Fruit fly (Drosophila melanogaster) whole organism, embryonic: ENCODE results near the gene CG10651.

Experiments
- B-H1 ChIP-seq: fragments of 200-800 bp; sonication (Bioruptor generic); IDR thresholded peaks from 3 replicates; pipeline ENCODE4 v1.3.6; 2022; ENCODE audit warnings: missing biosample characterization, missing genetic modification characterization
- Blimp-1 ChIP-seq: fragments of 200-800 bp; sonication (Bioruptor generic); optimal IDR thresholded peaks from 3 replicates; lab custom pipeline; 2018; ENCODE audit warnings: missing biosample characterization, missing genetic modification characterization, mild to moderate bottlenecking, moderate library complexity, missing genetic modification reagents
- CG10274 ChIP-seq: fragments of 200-800 bp; sonication (Bioruptor generic); optimal IDR thresholded peaks from 3 replicates; lab custom pipeline; 2017; ENCODE audit warnings: missing biosample characterization, mild to moderate bottlenecking, missing genetic modification characterization
- CG10431 ChIP-seq: fragments of 200-800 bp; sonication (Bioruptor generic); optimal IDR thresholded peaks from 3 replicates; lab custom pipeline; 2018; ENCODE audit warnings: missing biosample characterization, mild to moderate bottlenecking, missing genetic modification characterization
- CG11723 ChIP-seq: fragments of 200-800 bp; sonication (Bioruptor generic); optimal IDR thresholded peaks from 2 replicates; lab custom pipeline; 2017; ENCODE audit warnings: missing biosample characterization, mild to moderate bottlenecking, missing genetic modification characterization
- CG12155 ChIP-seq: fragments of 200-800 bp; sonication (Bioruptor generic); optimal IDR thresholded peaks from 3 replicates; lab custom pipeline; 2016; ENCODE audit warnings: missing biosample characterization, missing genetic modification characterization
- CG12769 ChIP-seq: fragments of 200-800 bp; sonication (Bioruptor generic); optimal IDR thresholded peaks from 2 replicates; lab custom pipeline; 2019; ENCODE audit warnings: missing biosample characterization, mild to moderate bottlenecking, missing genetic modification characterization, moderate library complexity
- CG1602 ChIP-seq: fragments of 200-800 bp; sonication (Bioruptor generic); optimal IDR thresholded peaks from 3 replicates; lab custom pipeline; 2016; ENCODE audit warnings: missing biosample characterization, missing genetic modification characterization
- CG17359 ChIP-seq: fragments of 200-800 bp; sonication (Bioruptor generic); optimal IDR thresholded peaks from 3 replicates; lab custom pipeline; 2018; ENCODE audit warnings: missing biosample characterization, mild to moderate bottlenecking, missing genetic modification characterization, moderate library complexity
- CG17361 ChIP-seq: fragments of 200-800 bp; sonication (Bioruptor generic); IDR thresholded peaks from 3 replicates; pipeline ENCODE4 v1.3.6; 2022; ENCODE audit warnings: missing biosample characterization, missing genetic modification characterization
- CG2889 ChIP-seq: fragments of 200-800 bp; sonication (Bioruptor generic); IDR thresholded peaks from 3 replicates; pipeline ENCODE4 v1.3.6; 2022; ENCODE audit warnings: missing biosample characterization, missing genetic modification characterization
- CG31224 ChIP-seq: fragments of 200-800 bp; sonication (Bioruptor generic); IDR thresholded peaks from 2 replicates; pipeline ENCODE4 v1.3.6; 2022; ENCODE audit warnings: missing biosample characterization, missing genetic modification characterization
- CG4282 ChIP-seq: fragments of 200-800 bp; sonication (Bioruptor generic); optimal IDR thresholded peaks from 2 replicates; lab custom pipeline; 2016; ENCODE audit warnings: missing biosample characterization, missing genetic modification characterization
- CG4707 ChIP-seq: fragments of 200-800 bp; sonication (Bioruptor generic); optimal IDR thresholded peaks from 2 replicates; lab custom pipeline; 2018; ENCODE audit warnings: missing biosample characterization, mild to moderate bottlenecking, missing genetic modification characterization, moderate library complexity
- CG5245 ChIP-seq: fragments of 200-800 bp; sonication (Bioruptor generic); optimal IDR thresholded peaks from 3 replicates; lab custom pipeline; 2016; ENCODE audit warnings: missing biosample characterization, missing genetic modification characterization
- CG6813 ChIP-seq: fragments of 200-800 bp; sonication (Bioruptor generic); optimal IDR thresholded peaks from 2 replicates; lab custom pipeline; 2017; ENCODE audit warnings: missing biosample characterization, missing genetic modification characterization, mild to moderate bottlenecking, moderate library complexity, missing genetic modification reagents
- CG7372 ChIP-seq: fragments of 200-800 bp; sonication (Bioruptor generic); IDR thresholded peaks from 2 replicates; pipeline ENCODE4 v1.3.6; 2022; ENCODE audit warnings: missing biosample characterization, missing genetic modification characterization
- CG7987 ChIP-seq: fragments of 200-800 bp; sonication (Bioruptor generic); optimal IDR thresholded peaks from 2 replicates; lab custom pipeline; 2018; ENCODE audit warnings: missing biosample characterization, mild to moderate bottlenecking, missing genetic modification characterization, moderate library complexity
- CG9437 ChIP-seq: fragments of 200-800 bp; sonication (Bioruptor generic); optimal IDR thresholded peaks from 2 replicates; lab custom pipeline; 2018; ENCODE audit warnings: missing biosample characterization, mild to moderate bottlenecking, missing genetic modification characterization
- CHES-1-like ChIP-seq: fragments of 200-800 bp; sonication (Bioruptor generic); optimal IDR thresholded peaks from 2 replicates; lab custom pipeline; 2016; ENCODE audit warnings: missing biosample characterization, missing genetic modification characterization
- Dip2 ChIP-seq: fragments of 200-800 bp; sonication (Bioruptor generic); IDR thresholded peaks from 2 replicates; pipeline ENCODE4 v1.3.6; 2022; ENCODE audit warnings: missing biosample characterization, missing genetic modification characterization
- E2f1 ChIP-seq: fragments of 200-800 bp; sonication (Bioruptor generic); IDR thresholded peaks from 2 replicates; pipeline ENCODE4 v1.3.6; 2022; ENCODE audit warnings: missing biosample characterization, missing genetic modification characterization
- H2.0 ChIP-seq: fragments of 200-800 bp; sonication (Bioruptor generic); IDR thresholded peaks from 2 replicates; pipeline ENCODE4 v1.3.6; 2022; ENCODE audit warnings: missing biosample characterization, missing genetic modification characterization
- HLH3B ChIP-seq: fragments of 200-800 bp; sonication (Bioruptor generic); IDR thresholded peaks from 2 replicates; pipeline ENCODE4 v1.3.6; 2022; ENCODE audit warnings: missing biosample characterization, missing genetic modification characterization
- Lpt ChIP-seq: fragments of >200 bp; optimal IDR thresholded peaks from 2 replicates; lab custom pipeline; 2018; ENCODE audit warnings: missing biosample characterization, missing genetic modification characterization
- Optix ChIP-seq: fragments of 200-800 bp; sonication (Bioruptor generic); IDR thresholded peaks from 3 replicates; pipeline ENCODE4 v1.3.6; 2022; ENCODE audit warnings: missing biosample characterization, missing genetic modification characterization
- Ravus ChIP-seq: fragments of 200-800 bp; sonication (Bioruptor generic); IDR thresholded peaks from 2 replicates; pipeline ENCODE4 v1.3.6; 2022; ENCODE audit warnings: missing biosample characterization, missing genetic modification characterization
- Rfx ChIP-seq: fragments of 200-800 bp; sonication (Bioruptor generic); IDR thresholded peaks from 2 replicates; pipeline ENCODE4 v1.3.6; 2022; ENCODE audit warnings: missing biosample characterization, missing genetic modification characterization
- Rx ChIP-seq: fragments of 200-800 bp; sonication (Bioruptor generic); IDR thresholded peaks from 2 replicates; pipeline ENCODE4 v1.3.6; 2022; ENCODE audit warnings: missing biosample characterization, missing genetic modification characterization
- Sin3A ChIP-seq: fragments of >200 bp; optimal IDR thresholded peaks from 2 replicates; lab custom pipeline; 2018
- Trl ChIP-seq, 3 experiments: fragments of >200 bp in 2 of 3; fragments of 200-800 bp in 1 of 3; sonication (Bioruptor generic) in 1 of 3; optimal IDR thresholded peaks; 2 replicates in 1 of 3; 3 replicates in 2 of 3; lab custom pipeline; 2016 to 2017; ENCODE audit warnings: missing biosample characterization in 1 of 3, missing genetic modification characterization in 1 of 3
- Xbp1 ChIP-seq: fragments of 200-800 bp; sonication (Bioruptor generic); optimal IDR thresholded peaks from 3 replicates; lab custom pipeline; 2016; ENCODE audit warnings: missing biosample characterization, mild to moderate bottlenecking, missing genetic modification characterization
- ash1 ChIP-seq: fragments of 200-800 bp; sonication (Bioruptor generic); optimal IDR thresholded peaks from 2 replicates; lab custom pipeline; 2018; ENCODE audit warnings: missing biosample characterization, mild to moderate bottlenecking, missing genetic modification characterization
- cas ChIP-seq: fragments of 200-800 bp; sonication (Bioruptor generic); IDR thresholded peaks from 2 replicates; pipeline ENCODE4 v1.3.6; 2022; ENCODE audit warnings: missing biosample characterization, missing genetic modification characterization
- caup ChIP-seq: fragments of 200-800 bp; sonication (Bioruptor generic); optimal IDR thresholded peaks from 3 replicates; lab custom pipeline; 2017; ENCODE audit warnings: missing biosample characterization, mild to moderate bottlenecking, missing genetic modification characterization, moderate library complexity; ENCODE audit not compliant: severe bottlenecking
- croc ChIP-seq: fragments of 200-800 bp; sonication (Bioruptor generic); conservative IDR thresholded peaks from 3 replicates; pipeline ENCODE4 v1.3.6; 2022; ENCODE audit warnings: missing biosample characterization, missing genetic modification characterization
- dan ChIP-seq: fragments of 200-800 bp; sonication (Bioruptor generic); IDR thresholded peaks from 2 replicates; pipeline ENCODE4 v1.3.6; 2022; ENCODE audit warnings: missing biosample characterization, missing genetic modification characterization
- emc ChIP-seq: fragments of 200-800 bp; sonication (Bioruptor generic); optimal IDR thresholded peaks from 2 replicates; lab custom pipeline; 2016; ENCODE audit warnings: missing biosample characterization, missing genetic modification characterization
- en ChIP-seq: fragments of 200-800 bp; sonication (Bioruptor generic); optimal IDR thresholded peaks from 2 replicates; lab custom pipeline; 2016; ENCODE audit warnings: missing biosample characterization, missing genetic modification characterization
- gcm2 ChIP-seq: fragments of 200-800 bp; sonication (Bioruptor generic); optimal IDR thresholded peaks from 2 replicates; lab custom pipeline; 2016; ENCODE audit warnings: missing biosample characterization, missing genetic modification characterization
- gro ChIP-seq: fragments of 200-800 bp; sonication (Bioruptor generic); optimal IDR thresholded peaks from 2 replicates; lab custom pipeline; 2016; ENCODE audit warnings: missing biosample characterization, missing genetic modification characterization
- knrl ChIP-seq: fragments of 200-800 bp; sonication (Bioruptor generic); IDR thresholded peaks from 3 replicates; pipeline ENCODE4 v1.3.6; 2022; ENCODE audit warnings: missing biosample characterization, missing genetic modification characterization; ENCODE audit not compliant: partially characterized antibody
- mam ChIP-seq: fragments of 200-800 bp; sonication (Bioruptor generic); optimal IDR thresholded peaks from 3 replicates; lab custom pipeline; 2016; ENCODE audit warnings: missing biosample characterization, missing genetic modification characterization
- slou ChIP-seq: fragments of 200-800 bp; sonication (Bioruptor generic); optimal IDR thresholded peaks from 3 replicates; lab custom pipeline; 2016; ENCODE audit warnings: missing biosample characterization, missing genetic modification characterization
- sob ChIP-seq: fragments of 200-800 bp; sonication (Bioruptor generic); IDR thresholded peaks from 2 replicates; pipeline ENCODE4 v1.3.6; 2022; ENCODE audit warnings: missing biosample characterization, missing genetic modification characterization
- tll ChIP-seq, 2 experiments: fragments of 200-800 bp in 1 of 2; fragments of >200 bp in 1 of 2; sonication (Bioruptor generic) in 1 of 2; optimal IDR thresholded peaks; 2 replicates each; lab custom pipeline; 2017 to 2019; ENCODE audit warnings: missing biosample characterization in 2 of 2, missing genetic modification characterization in 2 of 2, mild to moderate bottlenecking in 1 of 2, moderate library complexity in 1 of 2
- trh ChIP-seq: fragments of 200-800 bp; sonication (Bioruptor generic); optimal IDR thresholded peaks from 2 replicates; lab custom pipeline; 2016; ENCODE audit warnings: missing biosample characterization, missing genetic modification characterization
- vfl ChIP-seq: fragments of 200-800 bp; sonication (Bioruptor generic); optimal IDR thresholded peaks from 2 replicates; lab custom pipeline; 2016; ENCODE audit warnings: missing biosample characterization, missing genetic modification characterization
- vvl ChIP-seq: fragments of 200-800 bp; sonication (Bioruptor generic); IDR thresholded peaks from 2 replicates; pipeline ENCODE4 v1.3.6; 2022; ENCODE audit warnings: missing biosample characterization, missing genetic modification characterization

Gene CG10651

dm6 chr2L:20120388-20121232 is 14.1 kb downstream of the CG10651 start (continued):
- peak; percentile 75 for TF ChIP-seq knrl (GFP tag; lab: Robert Waterston, UW)
- peak in 1 of 2 experiments; percentile 62 for TF ChIP-seq tll (GFP tag; optimal IDR thresholded peaks at IDR 0.05; lab: Kevin White, UChicago)
- TF ChIP-seq Optix (GFP tag; lab: Robert Waterston, UW), result peak; percentile 91
- TF ChIP-seq CG10431 (GFP tag; lab: Kevin White, UChicago), result no peak
- TF ChIP-seq CG2889, result peak; percentile 70
- TF ChIP-seq CG1602 (GFP tag; lab: Kevin White, UChicago), result peak; percentile 94
- peak; percentile 92 for TF ChIP-seq Rx (GFP tag; lab: Robert Waterston, UW)
- TF ChIP-seq gcm2 (GFP tag; lab: Kevin White, UChicago), result peak; percentile 88
- no peak for TF ChIP-seq Sin3A
- peak; percentile 85 for TF ChIP-seq CG17361
- peak; percentile 84 for TF ChIP-seq CHES-1-like
- peak; percentile 80 for TF ChIP-seq CG4282
- TF ChIP-seq sob (GFP tag; lab: Robert Waterston, UW), result peak; percentile 91
- TF ChIP-seq CG31224, result peak; percentile 47
- peak; percentile 51 for TF ChIP-seq CG6813 (GFP tag; lab: Kevin White, UChicago)
- peak; percentile 88 for TF ChIP-seq dan (GFP tag; lab: Robert Waterston, UW)
- TF ChIP-seq H2.0 (GFP tag; lab: Robert Waterston, UW), result peak; percentile 95
- peak; percentile 57 for TF ChIP-seq Ravus
- peak; percentile 87 for TF ChIP-seq en (GFP tag; lab: Kevin White, UChicago)
- TF ChIP-seq CG17359 (tag; lab: Kevin White, UChicago), result peak; percentile 81
- TF ChIP-seq CG12769 (tag; lab: Kevin White, UChicago), result peak; percentile 81
- peak; percentile 73 for TF ChIP-seq trh (GFP tag; lab: Kevin White, UChicago)
- peak; percentile 99 for TF ChIP-seq Rfx
- peak; percentile 93 for TF ChIP-seq Dip2 (GFP tag; lab: Robert Waterston, UW)
- TF ChIP-seq B-H1 (GFP tag; lab: Robert Waterston, UW), result no peak; the same call in 2 of the 3 replicates
- peak; percentile 14 for TF ChIP-seq CG10274 (GFP tag; lab: Kevin White, UChicago)
- TF ChIP-seq emc (GFP tag; lab: Kevin White, UChicago), result peak; percentile 58
- TF ChIP-seq caup (GFP tag; lab: Kevin White, UChicago), result peak; percentile 85
- TF ChIP-seq cas, result peak; percentile 30; the same call in 1 of the 2 replicates
- TF ChIP-seq vvl (GFP tag; lab: Robert Waterston, UW), result peak; percentile 91
- TF ChIP-seq CG9437 (GFP tag; lab: Kevin White, UChicago), result peak; percentile 68
- TF ChIP-seq croc (GFP tag; lab: Robert Waterston, UW), result peak; percentile 84; the same call in 2 of the 3 replicates
- peak; percentile 90 for TF ChIP-seq CG7987 (GFP tag; lab: Kevin White, UChicago)
- TF ChIP-seq Xbp1 (GFP tag; lab: Kevin White, UChicago), result peak; percentile 98
- TF ChIP-seq CG5245 (GFP tag; lab: Kevin White, UChicago), result peak; percentile 98
- TF ChIP-seq Trl (optimal IDR thresholded peaks at IDR 0.05; lab: Kevin White, UChicago), result no peak
- peak; percentile 97 for TF ChIP-seq Trl (GFP tag; optimal IDR thresholded peaks at IDR 0.05; lab: Kevin White, UChicago)
- TF ChIP-seq E2f1, result peak; percentile 89
- TF ChIP-seq CG11723 (GFP tag; lab: Kevin White, UChicago), result peak; percentile 19
- TF ChIP-seq CG7372, result peak; percentile 79
- peak; percentile 95 for TF ChIP-seq mam
- peak; percentile 92 for TF ChIP-seq HLH3B (GFP tag; lab: Robert Waterston, UW)
- no peak for TF ChIP-seq gro (GFP tag; lab: Kevin White, UChicago)
- TF ChIP-seq ash1 (GFP tag; lab: Kevin White, UChicago), result peak; percentile 18
- TF ChIP-seq vfl (GFP tag; lab: Kevin White, UChicago), result peak; percentile 49
- TF ChIP-seq CG4707 (GFP tag; lab: Kevin White, UChicago), result peak; percentile 41
- TF ChIP-seq CG12155 (GFP tag; lab: Kevin White, UChicago), result peak; percentile 82
- peak; percentile 66 for TF ChIP-seq Blimp-1
- TF ChIP-seq slou, result peak; percentile 90
- TF ChIP-seq Lpt (GFP tag; lab: Kevin White, UChicago), result no peak
